Worm (Caenorhabditis elegans): Measurements from ENCODE around the gene pfd-5.

The pfd-5 gene

DNA sequence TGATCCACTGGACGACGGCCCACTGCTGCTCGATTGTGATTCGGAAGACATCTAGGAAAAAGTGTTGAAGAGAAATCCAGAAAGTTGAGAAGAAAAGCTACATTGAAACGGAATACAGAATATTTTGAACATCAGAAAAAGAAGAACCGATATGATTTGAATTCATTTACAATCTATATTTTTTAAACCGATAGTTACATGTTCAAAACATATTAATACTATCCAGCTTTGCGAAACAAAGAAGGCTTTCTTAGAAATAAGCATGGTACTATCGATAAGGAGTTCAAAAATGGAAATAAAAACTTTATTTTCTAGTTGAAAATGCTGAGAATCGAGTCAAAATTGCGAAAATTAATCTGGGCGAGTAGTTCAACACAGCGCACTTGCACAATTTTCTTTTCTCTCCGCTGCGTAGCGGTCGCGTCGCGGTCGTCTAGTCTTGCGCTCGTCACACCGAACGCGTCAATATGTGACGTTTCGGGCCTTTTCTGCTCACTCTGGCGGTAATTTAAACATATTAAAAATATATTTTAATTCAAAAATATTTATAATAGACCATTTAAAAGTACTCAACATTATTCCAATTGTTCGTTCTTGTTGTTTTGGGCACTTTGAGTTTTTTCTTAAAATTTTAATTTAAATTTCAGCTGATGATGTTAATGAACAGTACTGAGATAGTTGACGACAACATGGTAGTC is 36.5 kb downstream of the pfd-5 start, which contains the start of the genes syf-2 and K04G7.1 (continued):
- peak; percentile 97 for TF ChIP-seq nhr-85 (tag)
- peak; percentile 93 for TF ChIP-seq skn-1 (tag; optimal IDR thresholded peaks at IDR 0.05)
- no peak for TF ChIP-seq ces-1 (GFP tag; optimal IDR thresholded peaks at IDR 0.05)
- TF ChIP-seq alr-1 (tag; optimal IDR thresholded peaks at IDR 0.05; ENCODE audit: borderline replicate concordance): no peak
- TF ChIP-seq tbx-2 (tag; optimal IDR thresholded peaks at IDR 0.05): peak; percentile 91
- TF ChIP-seq lin-35 (GFP tag; optimal IDR thresholded peaks at IDR 0.05): peak; percentile 93 to 96
- TF ChIP-seq lsy-2 (tag; optimal IDR thresholded peaks at IDR 0.05): peak; percentile 95
- TF ChIP-seq unc-130 (tag; optimal IDR thresholded peaks at IDR 0.05): peak; percentile 83
- no peak for TF ChIP-seq unc-98 (GFP tag; IDR thresholded peaks at IDR 0.05)
- TF ChIP-seq Y116A8C.19 (tag; optimal IDR thresholded peaks at IDR 0.05; ENCODE audit: borderline replicate concordance): no peak

DNA sequence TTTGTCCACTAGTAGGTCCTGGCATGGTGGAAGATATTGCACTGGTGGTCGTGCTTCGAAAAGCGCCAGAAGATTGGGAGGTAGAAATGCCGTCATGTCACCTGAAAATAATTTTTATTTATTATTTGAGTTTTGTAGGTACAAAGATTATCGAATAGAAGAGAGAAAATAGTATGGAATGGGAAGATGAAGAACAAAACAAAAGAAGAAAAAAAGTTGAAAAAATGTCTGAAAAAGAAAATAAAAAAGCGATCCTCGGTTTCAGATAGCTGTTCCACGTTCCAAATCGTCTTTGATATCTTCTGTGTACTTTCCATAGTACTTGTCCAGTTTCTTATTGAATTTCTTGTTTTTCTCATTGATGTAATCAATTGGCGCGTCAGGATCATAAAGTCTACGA is 37.6 kb downstream of the pfd-5 start, which contains the start of gene rnp-7:
Gene rnp-7 (minus strand): TSS at position 101 of the 400 bp plus-strand sequence.
- TF ChIP-seq egl-13 (tag; optimal IDR thresholded peaks at IDR 0.05) (no peak), swsn-7 (tag; optimal IDR thresholded peaks at IDR 0.05) (no peak), jun-1 (tag; optimal IDR thresholded peaks at IDR 0.05) (no peak), nhr-85 (tag) (no peak), unc-30 (tag; optimal IDR thresholded peaks at IDR 0.05) (no peak), mep-1 (tag; optimal IDR thresholded peaks at IDR 0.05) (no peak), efl-1 (optimal IDR thresholded peaks at IDR 0.05) (no peak), efl-1 (GFP tag; optimal IDR thresholded peaks at IDR 0.05 in 1 of 2) (peak in 1 of 2 experiments; percentile 59)

DNA sequence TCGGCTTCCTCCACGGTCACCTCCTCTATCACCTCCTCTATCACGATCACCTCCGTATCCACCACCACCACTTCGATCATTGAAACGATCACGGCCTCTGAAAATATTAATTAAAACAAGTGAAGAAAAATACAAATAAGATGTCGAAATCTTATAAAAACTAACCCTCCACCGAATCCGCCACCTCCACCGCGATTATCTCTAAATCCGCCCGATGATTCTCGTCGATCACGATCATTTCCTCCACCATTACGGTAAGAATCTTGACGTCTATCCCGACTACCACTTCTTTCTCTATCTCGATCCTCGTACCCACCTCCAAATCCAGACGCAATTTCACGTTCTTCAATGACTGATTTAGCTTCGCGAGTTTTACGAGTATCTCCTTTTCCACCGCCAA is 39.4 kb downstream of the pfd-5 start:
- TF ChIP-seq snu-23 (GFP tag; optimal IDR thresholded peaks at IDR 0.05): no peak
- TF ChIP-seq lin-14 (GFP tag; optimal IDR thresholded peaks at IDR 0.05): no peak
- TF ChIP-seq rnt-1 (tag; optimal IDR thresholded peaks at IDR 0.05): no peak
- no peak for TF ChIP-seq elt-2 (tag; optimal IDR thresholded peaks at IDR 0.05)
- no peak for TF ChIP-seq nhr-85 (tag)
- no peak for TF ChIP-seq nhr-76 (tag; optimal IDR thresholded peaks at IDR 0.05)
- no peak for TF ChIP-seq lin-35 (GFP tag; optimal IDR thresholded peaks at IDR 0.05)
- no peak for TF ChIP-seq dsc-1 (tag; optimal IDR thresholded peaks at IDR 0.05)
- TF ChIP-seq ztf-4 (tag; optimal IDR thresholded peaks at IDR 0.05): no peak
- TF ChIP-seq C34B4.2 (tag; optimal IDR thresholded peaks at IDR 0.05): no peak
- no peak for TF ChIP-seq nhr-12 (tag; optimal IDR thresholded peaks at IDR 0.05)
- TF ChIP-seq lin-15B (tag; optimal IDR thresholded peaks at IDR 0.05): no peak
- TF ChIP-seq swsn-7 (tag; optimal IDR thresholded peaks at IDR 0.05): no peak
- TF ChIP-seq xbp-1 (tag; optimal IDR thresholded peaks at IDR 0.05): no peak
- TF ChIP-seq efl-1 (optimal IDR thresholded peaks at IDR 0.05): no peak
- no peak for TF ChIP-seq efl-1 (GFP tag; optimal IDR thresholded peaks at IDR 0.05 in 1 of 2)
- TF ChIP-seq mep-1 (tag; optimal IDR thresholded peaks at IDR 0.05): no peak
- no peak for TF ChIP-seq F16B12.6 (tag; optimal IDR thresholded peaks at IDR 0.05)
- TF ChIP-seq grh-1 (GFP tag; IDR thresholded peaks at IDR 0.05): no peak
- TF ChIP-seq isw-1 (GFP tag; IDR thresholded peaks at IDR 0.05): no peak

DNA sequence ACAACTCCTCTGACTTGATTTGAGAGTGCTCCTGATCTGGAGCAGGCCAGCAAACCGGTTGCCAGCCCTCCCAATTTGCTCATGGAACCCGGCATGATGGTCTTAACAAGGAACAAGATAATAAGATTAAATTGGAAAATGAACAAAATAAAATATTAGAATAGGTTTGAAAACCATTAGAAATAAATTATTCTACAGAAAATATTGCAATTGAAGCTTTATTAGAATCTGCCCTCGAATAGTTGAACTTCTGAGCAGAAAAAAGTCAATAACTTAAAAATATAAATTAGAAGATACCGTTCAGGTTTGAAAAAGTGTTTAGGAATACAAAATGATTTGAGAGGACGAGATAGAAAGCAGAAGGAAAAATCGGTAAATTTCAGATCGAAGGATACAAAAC is 40.0 kb downstream of the pfd-5 start, which contains the start of gene nuo-4:
Gene nuo-4 (minus strand): TSS at position 101 of the 400 bp plus-strand sequence.
- no peak for TF ChIP-seq pag-3 (tag; optimal IDR thresholded peaks at IDR 0.05; ENCODE audit: borderline replicate concordance, insufficient read depth)
- TF ChIP-seq nhr-28 (tag; optimal IDR thresholded peaks at IDR 0.05): no peak
- no peak for TF ChIP-seq fos-1 (tag; optimal IDR thresholded peaks at IDR 0.05)
- no peak for TF ChIP-seq elt-3 (tag; optimal IDR thresholded peaks at IDR 0.05)
- no peak for TF ChIP-seq unc-30 (tag; optimal IDR thresholded peaks at IDR 0.05)
- TF ChIP-seq ceh-90 (tag; optimal IDR thresholded peaks at IDR 0.05): no peak
- no peak for TF ChIP-seq snpc-4 (tag; optimal IDR thresholded peaks at IDR 0.05)
- TF ChIP-seq mab-9 (GFP tag; IDR thresholded peaks at IDR 0.05): no peak

Data from whole organism, L1 larva.